Fruit fly (Drosophila melanogaster): ENCODE data around the gene Myt1.

The Myt1 gene

DNA sequence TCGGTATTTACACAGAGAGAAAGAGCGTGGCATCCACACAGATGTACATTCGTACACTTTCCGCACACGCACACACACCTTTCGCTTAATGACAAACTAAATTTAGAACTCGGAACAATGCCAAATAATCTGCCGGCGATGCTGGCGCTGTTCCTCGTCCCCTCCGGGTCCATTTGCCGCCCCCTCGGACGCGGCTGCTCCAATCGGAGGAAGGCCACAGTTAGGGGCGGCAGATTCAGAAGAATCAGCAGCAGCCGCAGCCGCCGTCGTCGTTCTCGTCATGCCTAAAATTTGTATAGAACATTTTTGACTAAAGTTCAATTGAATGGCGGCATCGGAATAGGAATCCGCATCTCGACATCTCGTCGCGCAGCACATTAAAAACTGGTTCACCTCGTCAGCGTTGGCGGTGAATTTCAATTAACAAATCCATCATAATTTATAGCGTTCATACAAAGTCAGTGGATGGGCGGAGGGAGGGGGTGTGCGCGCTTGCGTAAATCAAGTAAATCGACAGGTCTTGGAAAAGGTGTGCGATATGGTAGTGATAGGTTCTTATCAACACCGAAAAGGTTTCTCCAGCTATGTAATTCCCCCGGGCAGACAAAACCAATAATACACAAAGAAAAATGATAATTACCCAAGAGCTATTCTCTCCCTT is 29.3 kb upstream of the Myt1 start (continued):
- TF ChIP-seq ttk (GFP tag; IDR thresholded peaks at IDR 0.05) (peak; percentile 8; the same call in 1 of the 2 replicates), CG11456 (GFP tag; IDR thresholded peaks at IDR 0.05) (no peak), grn (GFP tag; optimal IDR thresholded peaks at IDR 0.05) (peak; percentile 46), CG10654 (GFP tag; optimal IDR thresholded peaks at IDR 0.05) (no peak), sr (GFP tag; IDR thresholded peaks at IDR 0.05) (peak; percentile 47; the same call in 2 of the 3 replicates), sqz (GFP tag; optimal IDR thresholded peaks at IDR 0.05) (no peak), chm (GFP tag; IDR thresholded peaks at IDR 0.05) (0 out of 2 replicates have a peak, but pooled peaks have one; percentile 7), gsb-n (tag; optimal IDR thresholded peaks at IDR 0.05) (no peak), vvl (GFP tag; IDR thresholded peaks at IDR 0.05) (0 out of 2 replicates have a peak, but pooled peaks have one; percentile 9)

DNA sequence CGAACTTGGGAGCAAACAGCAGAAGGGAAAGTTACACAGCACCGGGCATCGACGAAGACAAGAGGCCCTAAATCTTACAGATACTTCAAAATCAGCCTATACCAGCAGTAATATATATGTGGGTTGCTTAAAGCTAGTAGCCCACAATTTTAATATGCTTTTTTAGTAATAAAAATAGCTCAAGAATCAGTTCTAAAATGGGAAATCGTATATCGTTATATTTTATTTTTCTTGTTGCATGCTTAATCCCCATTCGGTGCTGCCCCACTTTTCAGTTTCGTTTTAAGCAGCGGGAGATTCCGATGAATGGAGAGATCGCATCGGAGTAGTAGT is 28.7 kb upstream of the Myt1 start:
- TF ChIP-seq Nf-YA (GFP tag; IDR thresholded peaks at IDR 0.05) (no peak), PHDP (tag; optimal IDR thresholded peaks at IDR 0.05) (peak; percentile 32), D19A (tag; optimal IDR thresholded peaks at IDR 0.05) (peak; percentile 71), CG5953 (GFP tag; IDR thresholded peaks at IDR 0.05) (peak; percentile 30; the same call in 1 of the 2 replicates), lmd (GFP tag; IDR thresholded peaks at IDR 0.05) (no peak), crol (GFP tag; IDR thresholded peaks at IDR 0.05) (no peak), chinmo (GFP tag; IDR thresholded peaks at IDR 0.05; ENCODE audit: partially characterized antibody) (no peak), bsh (GFP tag; optimal IDR thresholded peaks at IDR 0.05) (peak; percentile 29 to 54), pita (GFP tag; optimal IDR thresholded peaks at IDR 0.05) (no peak), ase (GFP tag; IDR thresholded peaks at IDR 0.05) (no peak), CG10274 (GFP tag; optimal IDR thresholded peaks at IDR 0.05) (peak; percentile 41), CG7357 (GFP tag; IDR thresholded peaks at IDR 0.05) (0 out of 3 replicates have a peak, but pooled peaks have one; percentile 17), sens (GFP tag) (peak; percentile 62), CG9932 (GFP tag; IDR thresholded peaks at IDR 0.05) (peak; percentile 54; the same call in 1 of the 2 replicates), CG3726 (GFP tag; IDR thresholded peaks at IDR 0.05) (no peak), CG3995 (GFP tag; optimal IDR thresholded peaks at IDR 0.05) (no peak), kay (GFP tag; optimal IDR thresholded peaks at IDR 0.05) (no peak), ATbp (GFP tag; optimal IDR thresholded peaks at IDR 0.05) (peak; percentile 26), BtbVII (GFP tag; optimal IDR thresholded peaks at IDR 0.05) (peak; percentile 40), Fer1 (GFP tag; optimal IDR thresholded peaks at IDR 0.05) (no peak), row (GFP tag; IDR thresholded peaks at IDR 0.05) (peak; percentile 61), pb (GFP tag; optimal IDR thresholded peaks at IDR 0.05) (no peak), nom (GFP tag; optimal IDR thresholded peaks at IDR 0.05) (peak; percentile 71), CG18599 (GFP tag; optimal IDR thresholded peaks at IDR 0.05) (peak; percentile 45), slbo (GFP tag; IDR thresholded peaks at IDR 0.05) (0 out of 2 replicates have a peak, but pooled peaks have one; percentile 18), NFAT (GFP tag; IDR thresholded peaks at IDR 0.05) (0 out of 2 replicates have a peak, but pooled peaks have one; percentile 10), Dfd (GFP tag; optimal IDR thresholded peaks at IDR 0.05) (no peak), jumu (GFP tag; optimal IDR thresholded peaks at IDR 0.05) (no peak), CG15269 (tag; optimal IDR thresholded peaks at IDR 0.05) (peak; percentile 33), TFAM (GFP tag; optimal IDR thresholded peaks at IDR 0.05) (no peak), CG4404 (GFP tag; IDR thresholded peaks at IDR 0.05) (0 out of 2 replicates have a peak, but pooled peaks have one; percentile 10), lab (GFP tag; optimal IDR thresholded peaks at IDR 0.05) (peak; percentile 15), Dek (tag; optimal IDR thresholded peaks at IDR 0.05) (peak; percentile 8), Dip3 (GFP tag; optimal IDR thresholded peaks at IDR 0.05) (peak; percentile 34), Ptx1 (GFP tag; IDR thresholded peaks at IDR 0.05) (peak; percentile 55), CG10979 (tag; optimal IDR thresholded peaks at IDR 0.05) (peak; percentile 1), CG3281 (GFP tag; optimal IDR thresholded peaks at IDR 0.05) (peak; percentile 44), Xrp1 (GFP tag; IDR thresholded peaks at IDR 0.05) (0 out of 2 replicates have a peak, but pooled peaks have one; percentile 9), Med (GFP tag) (peak; percentile 16), nmo (GFP tag; optimal IDR thresholded peaks at IDR 0.05) (peak; percentile 40)

All from whole organism, embryonic.